Fruit fly (Drosophila melanogaster) whole organism, prepupa: Measurements from ENCODE around the gene CG6638.

Experiments used
- Blimp-1 ChIP-seq: fragments of 200-800 bp; sonication (Bioruptor generic); optimal IDR thresholded peaks from 3 replicates; lab custom pipeline; 2017; ENCODE audit warnings: missing biosample characterization, missing genetic modification characterization, mild to moderate bottlenecking, moderate library complexity, missing genetic modification reagents
- CG10631 ChIP-seq: fragments of 200-800 bp; sonication (Bioruptor generic); optimal IDR thresholded peaks from 2 replicates; lab custom pipeline; 2016; ENCODE audit warnings: missing biosample characterization, missing genetic modification characterization
- CG10669 ChIP-seq: fragments of 200-800 bp; sonication (Bioruptor generic); optimal IDR thresholded peaks from 3 replicates; lab custom pipeline; 2018; ENCODE audit warnings: missing biosample characterization, mild to moderate bottlenecking, missing genetic modification characterization, moderate library complexity
- CG11294 ChIP-seq: fragments of 200-800 bp; sonication (Bioruptor generic); IDR thresholded peaks from 2 replicates; pipeline ENCODE4 v1.3.6; 2022; ENCODE audit warnings: missing biosample characterization, missing genetic modification characterization
- CG11762 ChIP-seq: fragments of 200-800 bp; sonication (Bioruptor generic); optimal IDR thresholded peaks from 3 replicates; lab custom pipeline; 2016; ENCODE audit warnings: missing biosample characterization, missing genetic modification characterization; ENCODE audit not compliant: insufficient read depth
- CG11902 ChIP-seq: fragments of 200-800 bp; sonication (Bioruptor generic); optimal IDR thresholded peaks from 3 replicates; lab custom pipeline; 2016; ENCODE audit warnings: missing biosample characterization, missing genetic modification characterization
- CG15336 ChIP-seq: fragments of 200-800 bp; sonication (Bioruptor generic); IDR thresholded peaks from 2 replicates; pipeline ENCODE4 v1.3.6; 2022; ENCODE audit warnings: missing biosample characterization, missing genetic modification characterization
- CG1621 ChIP-seq: fragments of 200-800 bp; sonication (Bioruptor generic); optimal IDR thresholded peaks from 3 replicates; lab custom pipeline; 2018; ENCODE audit warnings: missing biosample characterization, mild to moderate bottlenecking, missing genetic modification characterization
- CG16779 ChIP-seq: fragments of 200-800 bp; sonication (Bioruptor generic); optimal IDR thresholded peaks from 3 replicates; lab custom pipeline; 2017; ENCODE audit warnings: missing biosample characterization, mild to moderate bottlenecking, missing genetic modification characterization
- CG3032 ChIP-seq: fragments of 200-800 bp; optimal IDR thresholded peaks from 2 replicates; lab custom pipeline; 2019; ENCODE audit warnings: missing biosample characterization, mild to moderate bottlenecking, missing genetic modification characterization, moderate library complexity
- CG31627 ChIP-seq: fragments of 200-800 bp; sonication (Bioruptor generic); optimal IDR thresholded peaks from 3 replicates; lab custom pipeline; 2016; ENCODE audit warnings: missing biosample characterization, missing genetic modification characterization
- CG34406 ChIP-seq: fragments of 200-800 bp; sonication (Bioruptor generic); optimal IDR thresholded peaks from 3 replicates; lab custom pipeline; 2016; ENCODE audit warnings: missing biosample characterization, missing genetic modification characterization
- CG4318 ChIP-seq: fragments of 200-800 bp; sonication (Bioruptor generic); optimal IDR thresholded peaks from 3 replicates; lab custom pipeline; 2017; ENCODE audit warnings: missing biosample characterization, mild to moderate bottlenecking, missing genetic modification characterization
- CG6163 ChIP-seq: fragments of 200-800 bp; sonication (Bioruptor generic); IDR thresholded peaks from 3 replicates; pipeline ENCODE4 v1.3.6; 2022; ENCODE audit warnings: missing biosample characterization, missing genetic modification characterization
- CG6276 ChIP-seq: fragments of 200-800 bp; sonication (Bioruptor generic); optimal IDR thresholded peaks from 2 replicates; lab custom pipeline; 2017; ENCODE audit warnings: missing biosample characterization, mild to moderate bottlenecking, missing genetic modification characterization
- CG6792 ChIP-seq: fragments of 200-800 bp; sonication (Bioruptor generic); optimal IDR thresholded peaks from 3 replicates; lab custom pipeline; 2016; ENCODE audit warnings: missing biosample characterization, missing genetic modification characterization
- CG6854 ChIP-seq: fragments of 200-800 bp; sonication (Bioruptor generic); optimal IDR thresholded peaks from 2 replicates; lab custom pipeline; 2017; ENCODE audit warnings: missing biosample characterization, mild to moderate bottlenecking, missing genetic modification characterization
- CG8119 ChIP-seq: fragments of 200-800 bp; sonication (Bioruptor generic); IDR thresholded peaks from 3 replicates; pipeline ENCODE4 v1.3.6; 2022; ENCODE audit warnings: missing biosample characterization, missing genetic modification characterization
- CG9139 ChIP-seq: fragments of 200-800 bp; sonication (Bioruptor generic); optimal IDR thresholded peaks from 3 replicates; lab custom pipeline; 2017; ENCODE audit warnings: missing biosample characterization, mild to moderate bottlenecking, missing genetic modification characterization
- Eip75B ChIP-seq: fragments of 200-800 bp; sonication (Bioruptor generic); optimal IDR thresholded peaks from 3 replicates; lab custom pipeline; 2016; ENCODE audit warnings: missing biosample characterization, missing genetic modification characterization
- Eip78C ChIP-seq: fragments of 200-800 bp; sonication (Bioruptor generic); peaks from one replicate; lab custom pipeline; 2016; ENCODE audit warnings: missing biosample characterization, missing genetic modification characterization
- Eip93F ChIP-seq: fragments of 200-800 bp; sonication (Bioruptor generic); optimal IDR thresholded peaks from 2 replicates; lab custom pipeline; 2016; ENCODE audit warnings: missing biosample characterization, mild to moderate bottlenecking, missing genetic modification characterization
- Ets21C ChIP-seq: fragments of 200-800 bp; sonication (Bioruptor generic); optimal IDR thresholded peaks from 3 replicates; lab custom pipeline; 2016; ENCODE audit warnings: missing biosample characterization, missing genetic modification characterization
- Ets96B ChIP-seq: fragments of 200-800 bp; optimal IDR thresholded peaks from 2 replicates; lab custom pipeline; 2019; ENCODE audit warnings: missing biosample characterization, mild to moderate bottlenecking, missing genetic modification characterization, moderate library complexity
- Gug ChIP-seq: fragments of 200-800 bp; sonication (Bioruptor generic); IDR thresholded peaks from 2 replicates; pipeline ENCODE4 v1.3.6; 2022; ENCODE audit warnings: missing biosample characterization, missing genetic modification characterization
- Hr38 ChIP-seq: sonication (Bioruptor generic); optimal IDR thresholded peaks from 2 replicates; lab custom pipeline; 2016; ENCODE audit warnings: missing biosample characterization, missing genetic modification characterization
- Hr4 ChIP-seq: fragments of 200-800 bp; sonication (Bioruptor generic); optimal IDR thresholded peaks from 3 replicates; lab custom pipeline; 2016; ENCODE audit warnings: missing biosample characterization, missing genetic modification characterization
- Met ChIP-seq: fragments of 200-800 bp; sonication (Bioruptor generic); optimal IDR thresholded peaks from 3 replicates; lab custom pipeline; 2016; ENCODE audit warnings: missing biosample characterization, missing genetic modification characterization
- OdsH ChIP-seq: fragments of 200-800 bp; sonication (Bioruptor generic); optimal IDR thresholded peaks from 3 replicates; lab custom pipeline; 2016; ENCODE audit warnings: missing biosample characterization, missing genetic modification characterization
- Smox ChIP-seq: fragments of 200-800 bp; sonication (Bioruptor generic); optimal IDR thresholded peaks from 3 replicates; lab custom pipeline; 2016; ENCODE audit warnings: missing biosample characterization, missing genetic modification characterization
- Sox102F ChIP-seq: fragments of 200-800 bp; sonication (Bioruptor generic); optimal IDR thresholded peaks from 2 replicates; lab custom pipeline; 2016; ENCODE audit warnings: missing biosample characterization, mild to moderate bottlenecking, missing genetic modification characterization
- Sox15 ChIP-seq: fragments of 200-800 bp; sonication (Bioruptor generic); optimal IDR thresholded peaks from 3 replicates; lab custom pipeline; 2016; ENCODE audit warnings: missing biosample characterization, missing genetic modification characterization
- achi ChIP-seq: fragments of 200-800 bp; sonication (Bioruptor generic); optimal IDR thresholded peaks from 3 replicates; lab custom pipeline; 2016; ENCODE audit warnings: missing biosample characterization, missing genetic modification characterization
- acj6 ChIP-seq: fragments of 200-800 bp; sonication (Bioruptor generic); optimal IDR thresholded peaks from 3 replicates; lab custom pipeline; 2016; ENCODE audit warnings: missing biosample characterization, missing genetic modification characterization
- cyc ChIP-seq: fragments of 200-800 bp; sonication (Bioruptor generic); optimal IDR thresholded peaks from 3 replicates; lab custom pipeline; 2016; ENCODE audit warnings: missing biosample characterization, missing genetic modification characterization
- dac ChIP-seq: fragments of 200-800 bp; sonication (Bioruptor generic); optimal IDR thresholded peaks from 2 replicates; lab custom pipeline; 2017; ENCODE audit warnings: missing biosample characterization, mild to moderate bottlenecking, missing genetic modification characterization
- eg ChIP-seq: fragments of 200-800 bp; sonication (Bioruptor generic); IDR thresholded peaks from 3 replicates; pipeline ENCODE4 v1.3.6; 2022; ENCODE audit warnings: missing biosample characterization, missing genetic modification characterization
- esn ChIP-seq: fragments of 200-800 bp; sonication (Bioruptor generic); optimal IDR thresholded peaks from 2 replicates; lab custom pipeline; 2016; ENCODE audit warnings: missing biosample characterization, mild to moderate bottlenecking, missing genetic modification characterization, moderate library complexity
- fd59A ChIP-seq: fragments of 200-800 bp; sonication (Bioruptor generic); optimal IDR thresholded peaks from 2 replicates; lab custom pipeline; 2017; ENCODE audit warnings: missing biosample characterization, mild to moderate bottlenecking, missing genetic modification characterization, missing genetic modification reagents
- fd85E ChIP-seq: fragments of 200-800 bp; sonication (Bioruptor generic); optimal IDR thresholded peaks from 3 replicates; lab custom pipeline; 2016; ENCODE audit warnings: missing biosample characterization, missing genetic modification characterization
- fkh ChIP-seq: fragments of 200-800 bp; sonication (Bioruptor generic); optimal IDR thresholded peaks from 3 replicates; lab custom pipeline; 2017; ENCODE audit warnings: missing biosample characterization, mild to moderate bottlenecking, missing genetic modification characterization, moderate library complexity
- lz ChIP-seq: fragments of 200-800 bp; sonication (Bioruptor generic); optimal IDR thresholded peaks from 3 replicates; lab custom pipeline; 2016; ENCODE audit warnings: missing biosample characterization, missing genetic modification characterization
- net ChIP-seq: fragments of 200-800 bp; sonication (Bioruptor generic); optimal IDR thresholded peaks from 3 replicates; lab custom pipeline; 2016; ENCODE audit warnings: missing biosample characterization, missing genetic modification characterization
- salr ChIP-seq, 2 experiments: fragments of 200-800 bp; sonication (Bioruptor generic); optimal IDR thresholded peaks; 3 replicates each; lab custom pipeline; 2016 to 2018; ENCODE audit warnings: missing biosample characterization in 2 of 2, missing genetic modification characterization in 2 of 2, mild to moderate bottlenecking in 1 of 2
- ss ChIP-seq, 2 experiments: fragments of 200-800 bp; sonication (Bioruptor generic); optimal IDR thresholded peaks; 2 replicates in 1 of 2; 3 replicates in 1 of 2; lab custom pipeline; 2017 to 2018; ENCODE audit warnings: mild to moderate bottlenecking in 2 of 2, missing biosample characterization in 2 of 2, missing genetic modification characterization in 2 of 2, moderate library complexity in 1 of 2
- svp ChIP-seq: fragments of 200-800 bp; sonication (Bioruptor generic); peaks from one replicate; lab custom pipeline; 2016; ENCODE audit warnings: missing biosample characterization, missing genetic modification characterization
- topi ChIP-seq: fragments of 200-800 bp; sonication (Bioruptor generic); optimal IDR thresholded peaks from 3 replicates; lab custom pipeline; 2016; ENCODE audit warnings: missing biosample characterization, missing genetic modification characterization
- vri ChIP-seq: fragments of 200-800 bp; sonication (Bioruptor generic); optimal IDR thresholded peaks from 3 replicates; lab custom pipeline; 2016; ENCODE audit warnings: missing biosample characterization, mild to moderate bottlenecking, missing genetic modification characterization

The CG6638 gene

dm6 chr3L:8546355-8546771, 29.5 kb downstream of the CG6638 start (continued):
- TF ChIP-seq ss (GFP tag; optimal IDR thresholded peaks at IDR 0.05; lab: Kevin White, UChicago) (peak; percentile 56 to 67), CG10631 (GFP tag; lab: Kevin White, UChicago) (no peak), CG11902 (GFP tag; lab: Kevin White, UChicago) (no peak), cyc (GFP tag; lab: Kevin White, UChicago) (no peak), achi (GFP tag; lab: Kevin White, UChicago) (peak; percentile 1), CG3032 (peak; percentile 15), Smox (GFP tag; lab: Kevin White, UChicago) (no peak), svp (peak; percentile 82), Hr38 (GFP tag; lab: Kevin White, UChicago) (no peak), CG15336 (GFP tag; lab: Robert Waterston, UW) (peak; percentile 64; the same call in 1 of the 2 replicates), acj6 (GFP tag; lab: Kevin White, UChicago) (no peak), CG6276 (GFP tag; lab: Kevin White, UChicago) (peak; percentile 49), salr (GFP tag; optimal IDR thresholded peaks at IDR 0.05; lab: Kevin White, UChicago) (no peak)
- TF ChIP-seq, all 60 proteins: peak for 32

- TF ChIP-seq svp (peak; percentile 91), Gug (no peak), CG11294 (GFP tag; lab: Robert Waterston, UW) (no peak), Sox15 (GFP tag; lab: Kevin White, UChicago) (no peak), fd85E (no peak), vri (GFP tag; lab: Kevin White, UChicago) (no peak), lz (GFP tag; lab: Kevin White, UChicago) (no peak), ss (GFP tag; optimal IDR thresholded peaks at IDR 0.05; lab: Kevin White, UChicago) (peak in 1 of 2 experiments; percentile 2), fd59A (GFP tag; lab: Kevin White, UChicago) (no peak), OdsH (GFP tag; lab: Kevin White, UChicago) (no peak), Ets21C (GFP tag; lab: Kevin White, UChicago) (no peak), Eip78C (GFP tag; lab: Kevin White, UChicago) (peak; percentile 41), esn (no peak), CG10631 (GFP tag; lab: Kevin White, UChicago) (no peak)
Observed at dm6 chr3L:8545473-8545872, 30.4 kb downstream of the CG6638 start.

dm6 chr3L:8544710-8545109, 31.2 kb downstream of the CG6638 start, which contains the start of gene rhea:
TSS of gene rhea (plus strand) at chr3L:8545001.
- TF ChIP-seq Blimp-1 (GFP tag; lab: Kevin White, UChicago) = no peak
- peak; percentile 43 for TF ChIP-seq fkh (GFP tag; lab: Kevin White, UChicago)
- no peak for TF ChIP-seq Eip75B (GFP tag; lab: Kevin White, UChicago)
- TF ChIP-seq CG3032 = peak; percentile 8
- no peak for TF ChIP-seq fd59A (GFP tag; lab: Kevin White, UChicago)
- TF ChIP-seq Met (GFP tag; lab: Kevin White, UChicago) = peak; percentile 23
- no peak for TF ChIP-seq CG6276 (GFP tag; lab: Kevin White, UChicago)
- TF ChIP-seq svp = peak; percentile 5
- TF ChIP-seq Hr4 (GFP tag; lab: Kevin White, UChicago) = peak; percentile 7
- no peak for TF ChIP-seq CG16779
- TF ChIP-seq Eip93F (GFP tag; lab: Kevin White, UChicago) = no peak
- no peak for TF ChIP-seq eg (GFP tag; lab: Robert Waterston, UW)
- TF ChIP-seq CG8119 = no peak
- TF ChIP-seq CG6792 (GFP tag; lab: Kevin White, UChicago) = no peak
- no peak for TF ChIP-seq CG34406 (GFP tag; lab: Kevin White, UChicago)
- TF ChIP-seq topi = no peak
- peak; percentile 8 for TF ChIP-seq CG31627 (GFP tag; lab: Kevin White, UChicago)
- TF ChIP-seq CG11762 (GFP tag; lab: Kevin White, UChicago) = no peak
- TF ChIP-seq Ets96B (tag; lab: Kevin White, UChicago) = no peak
- no peak for TF ChIP-seq vri (GFP tag; lab: Kevin White, UChicago)
- TF ChIP-seq Ets21C (GFP tag; lab: Kevin White, UChicago) = no peak
- TF ChIP-seq CG4318 (GFP tag; lab: Kevin White, UChicago) = no peak
- no peak for TF ChIP-seq CG6854 (GFP tag; lab: Kevin White, UChicago)
- TF ChIP-seq acj6 (GFP tag; lab: Kevin White, UChicago) = peak; percentile 32
- no peak for TF ChIP-seq CG10669 (GFP tag; lab: Kevin White, UChicago)
- TF ChIP-seq Sox102F (GFP tag; lab: Kevin White, UChicago) = no peak
- TF ChIP-seq net (GFP tag; lab: Kevin White, UChicago) = no peak
- peak; percentile 79 for TF ChIP-seq CG1621 (tag; lab: Kevin White, UChicago)
- no peak for TF ChIP-seq dac (GFP tag; lab: Kevin White, UChicago)
- no peak for TF ChIP-seq CG6163 (GFP tag; lab: Robert Waterston, UW)
- no peak for TF ChIP-seq CG9139 (GFP tag; lab: Kevin White, UChicago)
- no peak for TF ChIP-seq fd85E
- no peak for TF ChIP-seq CG11902 (GFP tag; lab: Kevin White, UChicago)
